Fruit fly (Drosophila melanogaster): ENCODE data around the gene spz3.

DNA sequence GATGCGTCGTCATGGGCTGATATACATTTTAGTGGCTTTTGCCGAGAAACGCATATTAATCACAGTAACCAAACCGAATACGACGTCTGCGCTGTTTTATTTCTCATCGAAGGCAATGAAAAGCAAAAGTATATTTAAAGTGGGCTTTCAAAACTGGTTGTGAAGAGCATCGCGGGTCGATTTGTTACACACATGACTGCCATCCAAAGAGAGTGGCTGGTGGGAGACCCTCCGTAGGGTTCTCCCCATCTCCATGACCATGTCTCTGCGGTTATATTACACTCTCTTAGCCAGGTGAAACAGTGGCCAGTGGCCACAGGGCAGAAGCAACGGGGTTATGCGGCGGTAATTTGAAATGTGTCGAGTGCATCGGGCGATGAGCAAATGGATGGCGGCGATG is 1.1 kb upstream of the spz3 start:
- TF ChIP-seq CG8301 (tag; optimal IDR thresholded peaks at IDR 0.05) (no peak), Pif1B (GFP tag; optimal IDR thresholded peaks at IDR 0.05) (no peak), CG15710 (tag; optimal IDR thresholded peaks at IDR 0.05) (no peak), CG9948 (tag; optimal IDR thresholded peaks at IDR 0.05) (no peak), CG34367 (tag; optimal IDR thresholded peaks at IDR 0.05) (no peak), CG8159 (tag; optimal IDR thresholded peaks at IDR 0.05) (no peak), D1 (tag; optimal IDR thresholded peaks at IDR 0.05) (no peak), Pif1A (GFP tag; optimal IDR thresholded peaks at IDR 0.05) (no peak)

Measured in whole organism, pupa.